Worm (Caenorhabditis elegans) whole organism, L2 larva: ENCODE data around the gene nhr-168.

Source experiments
- C34F6.9 ChIP-seq: fragments of 150-350 bp; optimal IDR thresholded peaks from 2 replicates; lab custom pipeline; 2014; ENCODE audit warnings: missing biosample characterization, missing genetic modification characterization
- F13H6.1 ChIP-seq: sonication (generic microtip); optimal IDR thresholded peaks from 2 replicates; lab custom pipeline; 2016; ENCODE audit warnings: missing genetic modification characterization, missing compliant biosample characterization
- R02D3.7 ChIP-seq: fragments of 150-350 bp; optimal IDR thresholded peaks from 2 replicates; lab custom pipeline; 2014; ENCODE audit warnings: missing biosample characterization, missing genetic modification characterization
- ZK546.5 ChIP-seq: sonication (generic microtip); optimal IDR thresholded peaks from 2 replicates; lab custom pipeline; 2017; ENCODE audit warnings: missing biosample characterization, missing genetic modification characterization
- ceh-16 ChIP-seq: fragments of 150-350 bp; optimal IDR thresholded peaks from 2 replicates; lab custom pipeline; 2014; ENCODE audit warnings: missing biosample characterization, missing genetic modification characterization
- ceh-82 ChIP-seq: fragments of 150-350 bp; optimal IDR thresholded peaks from 2 replicates; lab custom pipeline; 2014; ENCODE audit warnings: missing biosample characterization, missing genetic modification characterization
- crh-2 ChIP-seq: sonication (generic microtip); optimal IDR thresholded peaks from 2 replicates; lab custom pipeline; 2017; ENCODE audit warnings: missing biosample characterization, missing genetic modification characterization
- dmd-4 ChIP-seq: sonication (generic microtip); optimal IDR thresholded peaks from 2 replicates; lab custom pipeline; 2017; ENCODE audit warnings: missing biosample characterization, missing genetic modification characterization
- egl-27 ChIP-seq: sonication (generic microtip); optimal IDR thresholded peaks from 3 replicates; lab custom pipeline; 2017; ENCODE audit warnings: missing biosample characterization, missing genetic modification reagents, missing genetic modification characterization
- elt-1 ChIP-seq: fragments of 150-350 bp; optimal IDR thresholded peaks from 2 replicates; lab custom pipeline; 2014; ENCODE audit warnings: missing biosample characterization, missing genetic modification characterization
- elt-3 ChIP-seq: sonication (generic microtip); optimal IDR thresholded peaks from 2 replicates; lab custom pipeline; 2017; ENCODE audit warnings: missing biosample characterization, missing genetic modification characterization
- gmeb-1 ChIP-seq: fragments of 150-350 bp; optimal IDR thresholded peaks from 2 replicates; lab custom pipeline; 2014; ENCODE audit warnings: missing biosample characterization, missing genetic modification characterization
- lin-13 ChIP-seq: fragments of 150-350 bp; optimal IDR thresholded peaks from 2 replicates; lab custom pipeline; 2014; ENCODE audit warnings: missing biosample characterization, missing genetic modification reagents, missing genetic modification characterization
- lin-39 ChIP-seq: fragments of 150-350 bp; optimal IDR thresholded peaks from 2 replicates; lab custom pipeline; 2014; ENCODE audit warnings: missing biosample characterization, missing genetic modification reagents, missing genetic modification characterization
- lsy-2 ChIP-seq, 2 experiments: fragments of 150-350 bp in 1 of 2; sonication (generic microtip) in 1 of 2; optimal IDR thresholded peaks; 2 replicates each; lab custom pipeline; 2014 to 2017; ENCODE audit warnings: missing biosample characterization in 2 of 2, missing genetic modification characterization in 2 of 2
- mbf-1 ChIP-seq: sonication (generic microtip); optimal IDR thresholded peaks from 2 replicates; lab custom pipeline; 2017; ENCODE audit warnings: missing biosample characterization, missing genetic modification characterization
- mdl-1 ChIP-seq, 2 experiments: fragments of 150-350 bp in 1 of 2; sonication (generic microtip) in 1 of 2; optimal IDR thresholded peaks; 2 replicates each; lab custom pipeline; 2017; ENCODE audit warnings: missing biosample characterization in 2 of 2, missing genetic modification characterization in 2 of 2
- nhr-10 ChIP-seq: sonication (generic microtip); optimal IDR thresholded peaks from 2 replicates; lab custom pipeline; 2017; ENCODE audit warnings: missing biosample characterization, missing genetic modification characterization
- nhr-129 ChIP-seq: fragments of 150-350 bp; optimal IDR thresholded peaks from 2 replicates; lab custom pipeline; 2014; ENCODE audit warnings: missing biosample characterization, missing genetic modification characterization
- nhr-21 ChIP-seq: fragments of 150-350 bp; optimal IDR thresholded peaks from 2 replicates; lab custom pipeline; 2014; ENCODE audit warnings: missing biosample characterization, missing genetic modification characterization
- nhr-23 ChIP-seq: fragments of 150-350 bp; optimal IDR thresholded peaks from 2 replicates; lab custom pipeline; 2014; ENCODE audit warnings: missing biosample characterization, missing genetic modification reagents, missing genetic modification characterization
- nhr-25 ChIP-seq: fragments of 150-350 bp; sonication (generic microtip); optimal IDR thresholded peaks from 3 replicates; lab custom pipeline; 2014; ENCODE audit warnings: missing biosample characterization, missing genetic modification characterization
- nhr-6 ChIP-seq: fragments of 150-350 bp; optimal IDR thresholded peaks from 2 replicates; lab custom pipeline; 2014; ENCODE audit warnings: missing biosample characterization, missing genetic modification characterization
- nhr-77 ChIP-seq: fragments of 150-350 bp; optimal IDR thresholded peaks from 2 replicates; lab custom pipeline; 2014; ENCODE audit warnings: missing biosample characterization, missing genetic modification characterization
- skn-1 ChIP-seq: sonication (generic microtip); optimal IDR thresholded peaks from 2 replicates; lab custom pipeline; 2017; ENCODE audit warnings: missing biosample characterization, missing genetic modification characterization
- sma-3 ChIP-seq: sonication (generic microtip); optimal IDR thresholded peaks from 2 replicates; lab custom pipeline; 2016; ENCODE audit warnings: missing genetic modification reagents, missing genetic modification characterization, missing compliant biosample characterization
- sma-9 ChIP-seq, 2 experiments: fragments of 150-350 bp in 1 of 2; sonication (generic microtip) in 1 of 2; optimal IDR thresholded peaks; 2 replicates each; lab custom pipeline; 2014 to 2016; ENCODE audit warnings: missing genetic modification characterization in 2 of 2, mild to moderate bottlenecking in 1 of 2, missing biosample characterization in 1 of 2, missing compliant biosample characterization in 1 of 2, missing genetic modification reagents in 1 of 2, moderate library complexity in 1 of 2
- snpc-4 ChIP-seq: fragments of 150-350 bp; optimal IDR thresholded peaks from 2 replicates; lab custom pipeline; 2014; ENCODE audit warnings: missing biosample characterization, missing genetic modification characterization
- unc-55 ChIP-seq: fragments of 150-350 bp; sonication (generic microtip); optimal IDR thresholded peaks from 3 replicates; lab custom pipeline; 2014; ENCODE audit warnings: missing biosample characterization, missing genetic modification reagents, missing genetic modification characterization
- unc-62 ChIP-seq: fragments of 150-350 bp; optimal IDR thresholded peaks from 2 replicates; lab custom pipeline; 2014; ENCODE audit warnings: missing biosample characterization, missing genetic modification reagents, missing genetic modification characterization
- zag-1 ChIP-seq: fragments of 150-350 bp; optimal IDR thresholded peaks from 2 replicates; lab custom pipeline; 2014; ENCODE audit warnings: missing biosample characterization, missing genetic modification characterization
- ztf-1 ChIP-seq: fragments of 200-800 bp; sonication (Bioruptor generic); conservative IDR thresholded peaks from 2 replicates; pipeline ENCODE4 v1.3.6; 2022; ENCODE audit warnings: missing genetic modification characterization, missing compliant biosample characterization
- ztf-11 ChIP-seq: sonication (generic microtip); optimal IDR thresholded peaks from 2 replicates; lab custom pipeline; 2017; ENCODE audit warnings: missing biosample characterization, missing genetic modification characterization
- ztf-4 ChIP-seq: fragments of 150-350 bp; optimal IDR thresholded peaks from 2 replicates; lab custom pipeline; 2014; ENCODE audit warnings: missing biosample characterization, missing genetic modification characterization

The nhr-168 gene

ce11 chrV:13300492-13300891 is 33.2 kb downstream of the nhr-168 start:
- peak; percentile 10 for TF ChIP-seq nhr-129
- TF ChIP-seq skn-1 (tag; lab: Kevin White, UChicago), result no peak
- TF ChIP-seq, all 48 proteins: peak for 1

DNA sequence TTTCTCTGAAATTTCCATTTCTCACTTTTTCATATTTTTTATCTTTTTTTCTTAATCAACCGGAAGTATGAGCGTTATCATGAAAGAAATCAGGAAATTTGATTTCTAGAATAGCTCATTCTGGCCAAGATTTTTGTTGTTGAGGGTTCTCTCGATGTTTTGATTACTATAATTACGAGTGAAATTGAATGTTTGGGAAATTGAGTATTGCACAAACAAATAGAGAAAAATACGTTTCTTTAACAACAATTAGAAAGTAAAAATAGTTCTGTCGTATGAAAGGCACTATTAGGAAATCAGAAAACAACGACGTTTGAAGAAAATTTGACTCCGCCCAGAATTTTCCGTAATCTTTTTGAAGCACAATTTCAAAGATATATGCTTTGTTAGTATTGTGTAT is 34.3 kb downstream of the nhr-168 start:
- no peak for TF ChIP-seq nhr-6 (tag; lab: Kevin White, UChicago)
- TF ChIP-seq elt-1 (tag; lab: Kevin White, UChicago), result no peak
- TF ChIP-seq nhr-23 (tag; lab: Kevin White, UChicago), result no peak
- no peak for TF ChIP-seq sma-3 (GFP tag; lab: Kevin White, UChicago)
- no peak for TF ChIP-seq nhr-21 (tag; lab: Kevin White, UChicago)
- TF ChIP-seq lin-39 (tag; lab: Kevin White, UChicago), result no peak
- TF ChIP-seq ztf-1 (GFP tag; lab: Robert Waterston, UW), result no peak

- TF ChIP-seq nhr-129, result peak; percentile 56
- TF ChIP-seq nhr-23 (tag; lab: Kevin White, UChicago), result no peak
Measured at ce11 chrV:13298706-13299105, 35.0 kb downstream of the nhr-168 start.

DNA sequence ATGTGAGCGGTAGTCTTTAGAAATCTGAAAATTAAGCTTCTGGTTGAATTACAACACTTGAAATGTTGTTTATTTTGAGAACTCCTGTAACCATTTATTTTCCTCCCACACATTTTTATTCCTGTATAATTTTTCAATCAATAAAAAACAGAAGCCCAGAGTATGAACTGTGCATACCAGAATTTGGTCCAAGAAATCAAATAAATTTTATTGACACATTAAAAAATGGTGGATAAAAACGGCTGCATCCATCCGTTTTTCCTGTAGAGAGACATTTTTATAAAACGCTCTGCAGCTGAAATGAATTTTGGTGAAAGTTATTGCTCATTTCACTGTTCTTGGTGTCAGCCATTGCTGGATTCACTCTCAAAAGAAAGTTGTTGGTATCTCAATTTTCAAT is 36.5 kb downstream of the nhr-168 start, which contains the start of gene C26E1.1:
TSS of gene C26E1.1 (plus strand) at position 301 of the 400 bp plus-strand sequence.
- TF ChIP-seq nhr-77 (no peak), R02D3.7 (tag; lab: Kevin White, UChicago) (no peak), ceh-82 (tag; lab: Kevin White, UChicago) (no peak), elt-1 (tag; lab: Kevin White, UChicago) (no peak), snpc-4 (tag; lab: Kevin White, UChicago) (no peak), mbf-1 (no peak), nhr-6 (tag; lab: Kevin White, UChicago) (no peak), skn-1 (tag; lab: Kevin White, UChicago) (no peak)

- TF ChIP-seq mdl-1 (tag; optimal IDR thresholded peaks at IDR 0.05; lab: Kevin White, UChicago) (no peak), egl-27 (tag; lab: Kevin White, UChicago) (no peak), gmeb-1 (tag; lab: Kevin White, UChicago) (no peak), ztf-4 (tag; lab: Kevin White, UChicago) (no peak), elt-1 (tag; lab: Kevin White, UChicago) (no peak), ztf-1 (GFP tag; lab: Robert Waterston, UW) (no peak), ceh-16 (tag; lab: Kevin White, UChicago) (no peak), C34F6.9 (tag; lab: Kevin White, UChicago) (peak; percentile 16), crh-2 (no peak), lin-13 (no peak), unc-55 (no peak), dmd-4 (tag; lab: Kevin White, UChicago) (no peak), nhr-6 (tag; lab: Kevin White, UChicago) (no peak), lsy-2 (tag; optimal IDR thresholded peaks at IDR 0.05; lab: Kevin White, UChicago) (peak in 1 of 2 experiments; percentile 16), F13H6.1 (peak; percentile 22), zag-1 (no peak), elt-3 (tag; lab: Kevin White, UChicago) (no peak), sma-9 (GFP tag; optimal IDR thresholded peaks at IDR 0.05; lab: Kevin White, UChicago) (peak; percentile 14), sma-9 (tag; optimal IDR thresholded peaks at IDR 0.05; lab: Kevin White, UChicago) (no peak), nhr-129 (peak; percentile 24)
Measured at ce11 chrV:13295859-13296258, 37.8 kb downstream of the nhr-168 start, which contains the start of gene uig-1. TSS of gene uig-1 (minus strand) at chrV:13295978.

ce11 chrV:13294507-13294906 is 39.2 kb downstream of the nhr-168 start:
- TF ChIP-seq unc-62 (GFP tag; lab: Kevin White, UChicago) (no peak), ceh-16 (tag; lab: Kevin White, UChicago) (no peak), skn-1 (tag; lab: Kevin White, UChicago) (no peak), ZK546.5 (tag; lab: Kevin White, UChicago) (no peak), nhr-25 (no peak), gmeb-1 (tag; lab: Kevin White, UChicago) (no peak), nhr-21 (tag; lab: Kevin White, UChicago) (no peak), ztf-11 (tag; lab: Kevin White, UChicago) (no peak), nhr-6 (tag; lab: Kevin White, UChicago) (no peak), zag-1 (no peak), nhr-10 (tag; lab: Kevin White, UChicago) (no peak), sma-9 (GFP tag; optimal IDR thresholded peaks at IDR 0.05; lab: Kevin White, UChicago) (no peak), sma-9 (tag; optimal IDR thresholded peaks at IDR 0.05; lab: Kevin White, UChicago) (no peak)
